Fruit fly (Drosophila melanogaster) S2 (cell line): ENCODE results near the gene Kmn1.

Experiments
- CG8478 ChIP-seq: fragments of >200 bp; optimal IDR thresholded peaks from 2 replicates; lab custom pipeline; 2018
- CTCF ChIP-seq, 2 experiments: fragments of >200 bp; optimal IDR thresholded peaks; 2 replicates each; lab custom pipeline; 2018

dm6 chrX:11580200-11580840 is 8.1 kb upstream of the Kmn1 start, which contains the start of gene nod:
- TF ChIP-seq CTCF (optimal IDR thresholded peaks at IDR 0.05; lab: Kevin White, UChicago) (peak; percentile 62), CG8478 (lab: Kevin White, UChicago) (no peak)
